Worm (Caenorhabditis elegans) whole organism, mixed stage, embryonic: Measurements from ENCODE around the gene F14H3.5.
"Not testable (repeated sequence)": the region's sequence is repeated elsewhere in the genome, so short reads cannot be mapped to it uniquely, and the experiment has no call there.

Experiments
- blmp-1 ChIP-seq: fragments of 150-350 bp; optimal IDR thresholded peaks from 2 replicates; lab custom pipeline; 2014; ENCODE audit warnings: missing biosample characterization, missing genetic modification characterization
- flh-1 ChIP-seq: fragments of 200-800 bp; sonication (Bioruptor generic); optimal IDR thresholded peaks from 2 replicates; lab custom pipeline; 2018; ENCODE audit warnings: mild to moderate bottlenecking, missing genetic modification characterization, moderate library complexity, missing compliant biosample characterization
- hlh-1 ChIP-seq: fragments of 150-350 bp; optimal IDR thresholded peaks from 2 replicates; lab custom pipeline; 2014; ENCODE audit warnings: missing biosample characterization, missing genetic modification reagents, missing genetic modification characterization
- lsy-2 ChIP-seq: fragments of 150-350 bp; optimal IDR thresholded peaks from 2 replicates; lab custom pipeline; 2014; ENCODE audit warnings: missing biosample characterization, missing genetic modification characterization
- mab-5 ChIP-seq: fragments of 150-350 bp; optimal IDR thresholded peaks from 2 replicates; lab custom pipeline; 2014; ENCODE audit warnings: missing biosample characterization, missing genetic modification characterization
- nhr-237 ChIP-seq: fragments of 150-350 bp; optimal IDR thresholded peaks from 2 replicates; lab custom pipeline; 2014; ENCODE audit warnings: missing biosample characterization, missing genetic modification characterization

- TF ChIP-seq nhr-237; mab-5 (tag; lab: Kevin White, UChicago); lsy-2 (tag; lab: Kevin White, UChicago); flh-1 (GFP tag; lab: Kevin White, UChicago); hlh-1 (tag; lab: Kevin White, UChicago); blmp-1 (tag; lab: Kevin White, UChicago): not testable (repeated sequence)
Measured at ce11 chrV:16041925-16042742, 14.7 kb downstream of the F14H3.5 start, which contains the start of the genes his-2 and his-1.
